Worm (Caenorhabditis elegans) whole organism, L1 larva: Measurements from ENCODE around the gene adm-4.

Source experiments
- C04F5.9 ChIP-seq: sonication (generic microtip); optimal IDR thresholded peaks from 2 replicates; lab custom pipeline; 2016; ENCODE audit warnings: missing genetic modification characterization, missing compliant biosample characterization
- C16A3.4 ChIP-seq: fragments of 150-350 bp; optimal IDR thresholded peaks from 2 replicates; lab custom pipeline; 2014; ENCODE audit warnings: missing biosample characterization, missing genetic modification characterization
- F16B12.6 ChIP-seq: fragments of 150-350 bp; optimal IDR thresholded peaks from 2 replicates; lab custom pipeline; 2014; ENCODE audit warnings: missing biosample characterization, missing genetic modification characterization
- Y116A8C.19 ChIP-seq: sonication (generic microtip); optimal IDR thresholded peaks from 2 replicates; lab custom pipeline; 2016; ENCODE audit warnings: missing compliant biosample characterization, missing genetic modification characterization, borderline replicate concordance
- aly-2 ChIP-seq: fragments of 150-350 bp; optimal IDR thresholded peaks from 2 replicates; lab custom pipeline; 2014; ENCODE audit warnings: missing biosample characterization, missing genetic modification characterization
- ama-1 ChIP-seq: fragments of 150-350 bp; optimal IDR thresholded peaks from 2 replicates; lab custom pipeline; 2014
- blmp-1 ChIP-seq: fragments of 150-350 bp; optimal IDR thresholded peaks from 2 replicates; lab custom pipeline; 2014; ENCODE audit warnings: missing biosample characterization, missing genetic modification characterization
- ceh-88 ChIP-seq: fragments of 200-800 bp; sonication (Bioruptor generic); IDR thresholded peaks from 2 replicates; pipeline ENCODE4 v1.3.6; 2022; ENCODE audit warnings: missing genetic modification characterization, missing compliant biosample characterization
- dsc-1 ChIP-seq: sonication (generic microtip); optimal IDR thresholded peaks from 2 replicates; lab custom pipeline; 2016; ENCODE audit warnings: mild to moderate bottlenecking, missing genetic modification characterization, missing compliant biosample characterization
- efl-1 ChIP-seq, 4 experiments: fragments of 150-350 bp; optimal IDR thresholded peaks in 3 of 4; peaks in 1 of 4; 1 replicate in 1 of 4; 2 replicates in 3 of 4; lab custom pipeline; 2014; ENCODE audit warnings: missing biosample characterization in 2 of 4, missing genetic modification characterization in 2 of 4, missing genetic modification reagents in 2 of 4
- egl-13 ChIP-seq: sonication (generic microtip); optimal IDR thresholded peaks from 2 replicates; lab custom pipeline; 2016; ENCODE audit warnings: missing genotype, missing genetic modification reagents, missing genetic modification characterization, missing compliant biosample characterization
- elt-3 ChIP-seq, 6 experiments: fragments of 150-350 bp in 1 of 6; sonication (generic microtip); optimal IDR thresholded peaks; 2 replicates each; lab custom pipeline; 2017 to 2018; ENCODE audit warnings: missing biosample characterization in 6 of 6, missing genetic modification characterization in 6 of 6, inconsistent platforms in 1 of 6
- ets-5 ChIP-seq: fragments of 200-800 bp; sonication (Bioruptor generic); IDR thresholded peaks from 2 replicates; pipeline ENCODE4 v1.3.6; 2022; ENCODE audit warnings: missing genetic modification characterization, missing compliant biosample characterization
- fkh-8 ChIP-seq: sonication (generic microtip); optimal IDR thresholded peaks from 2 replicates; lab custom pipeline; 2016; ENCODE audit warnings: mild to moderate bottlenecking, missing genetic modification characterization, missing compliant biosample characterization
- hlh-4 ChIP-seq: sonication (generic microtip); optimal IDR thresholded peaks from 2 replicates; lab custom pipeline; 2016; ENCODE audit warnings: mild to moderate bottlenecking, missing genetic modification characterization, missing compliant biosample characterization
- hpl-2 ChIP-seq: fragments of 150-350 bp; optimal IDR thresholded peaks from 2 replicates; lab custom pipeline; 2014; ENCODE audit warnings: missing biosample characterization, missing genetic modification reagents, missing genetic modification characterization
- irx-1 ChIP-seq: sonication (generic microtip); optimal IDR thresholded peaks from 2 replicates; lab custom pipeline; 2016; ENCODE audit warnings: missing genetic modification characterization, missing compliant biosample characterization
- isw-1 ChIP-seq: fragments of 200-800 bp; sonication (Bioruptor generic); IDR thresholded peaks from 2 replicates; pipeline ENCODE4 v1.3.6; 2022; ENCODE audit warnings: missing genetic modification characterization, missing compliant biosample characterization
- jun-1 ChIP-seq: fragments of 150-350 bp; optimal IDR thresholded peaks from 2 replicates; lab custom pipeline; 2014; ENCODE audit warnings: missing biosample characterization, missing genetic modification reagents, missing genetic modification characterization
- lin-14 ChIP-seq: fragments of 200-800 bp; sonication (Bioruptor generic); optimal IDR thresholded peaks from 2 replicates; lab custom pipeline; 2018; ENCODE audit warnings: mild to moderate bottlenecking, missing genetic modification characterization, moderate library complexity, missing compliant biosample characterization
- lin-15B ChIP-seq: fragments of 150-350 bp; sonication (generic microtip); optimal IDR thresholded peaks from 3 replicates; lab custom pipeline; 2014; ENCODE audit warnings: missing biosample characterization, missing genetic modification characterization
- lsy-2 ChIP-seq, 2 experiments: fragments of 150-350 bp; optimal IDR thresholded peaks; 2 replicates each; lab custom pipeline; 2014; ENCODE audit warnings: missing biosample characterization in 2 of 2, missing genetic modification characterization in 2 of 2
- nhr-20 ChIP-seq: sonication (generic microtip); optimal IDR thresholded peaks from 2 replicates; lab custom pipeline; 2016; ENCODE audit warnings: mild to moderate bottlenecking, missing genetic modification characterization, missing compliant biosample characterization
- nhr-47 ChIP-seq: sonication (generic microtip); optimal IDR thresholded peaks from 2 replicates; lab custom pipeline; 2016; ENCODE audit warnings: mild to moderate bottlenecking, missing genetic modification characterization, moderate library complexity, missing compliant biosample characterization
- nhr-90 ChIP-seq: sonication (generic microtip); optimal IDR thresholded peaks from 2 replicates; lab custom pipeline; 2016; ENCODE audit warnings: mild to moderate bottlenecking, missing genetic modification characterization, missing compliant biosample characterization; ENCODE audit not compliant: poor library complexity
- pag-3 ChIP-seq: sonication (generic microtip); optimal IDR thresholded peaks from 2 replicates; lab custom pipeline; 2017; ENCODE audit warnings: missing genetic modification characterization, mild to moderate bottlenecking, missing compliant biosample characterization, antibody characterized with exemption, borderline replicate concordance; ENCODE audit not compliant: insufficient read depth
- pax-3 ChIP-seq: fragments of 200-800 bp; sonication (Bioruptor generic); optimal IDR thresholded peaks from 2 replicates; lab custom pipeline; 2018; ENCODE audit warnings: mild to moderate bottlenecking, missing genetic modification characterization, moderate library complexity, missing compliant biosample characterization
- rnt-1 ChIP-seq: sonication (generic microtip); optimal IDR thresholded peaks from 2 replicates; lab custom pipeline; 2016; ENCODE audit warnings: mild to moderate bottlenecking, missing genetic modification characterization, moderate library complexity, missing compliant biosample characterization
- sox-4 ChIP-seq: sonication (generic microtip); optimal IDR thresholded peaks from 2 replicates; lab custom pipeline; 2016; ENCODE audit warnings: missing genetic modification characterization, missing compliant biosample characterization
- swsn-7 ChIP-seq: sonication (generic microtip); optimal IDR thresholded peaks from 2 replicates; lab custom pipeline; 2016; ENCODE audit warnings: missing genetic modification characterization, missing compliant biosample characterization
- unc-130 ChIP-seq: fragments of 150-350 bp; optimal IDR thresholded peaks from 2 replicates; lab custom pipeline; 2017; ENCODE audit warnings: missing biosample characterization, missing genetic modification characterization, inconsistent platforms
- unc-62 ChIP-seq: fragments of 150-350 bp; optimal IDR thresholded peaks from 2 replicates; lab custom pipeline; 2014; ENCODE audit warnings: missing biosample characterization, missing genetic modification reagents, missing genetic modification characterization
- vab-15 ChIP-seq: sonication (generic microtip); optimal IDR thresholded peaks from 2 replicates; lab custom pipeline; 2017; ENCODE audit warnings: missing genotype, mild to moderate bottlenecking, missing genetic modification characterization, missing compliant biosample characterization
- xbp-1 ChIP-seq: sonication (generic microtip); optimal IDR thresholded peaks from 2 replicates; lab custom pipeline; 2016; ENCODE audit warnings: missing genetic modification characterization, missing compliant biosample characterization
- ztf-4 ChIP-seq: fragments of 150-350 bp; optimal IDR thresholded peaks from 2 replicates; lab custom pipeline; 2014; ENCODE audit warnings: missing biosample characterization, missing genetic modification characterization

adm-4 gene

ce11 chrX:7842241-7842640, 44.1 kb upstream of the adm-4 start, which contains the start of gene idpp-11:
Gene idpp-11, plus strand, starts transcription at chrX:7842541.
- no peak for TF ChIP-seq jun-1 (tag; lab: Kevin White, UChicago)
- TF ChIP-seq efl-1 (optimal IDR thresholded peaks at IDR 0.05; lab: Kevin White, UChicago) = no peak
- TF ChIP-seq efl-1 (GFP tag; optimal IDR thresholded peaks at IDR 0.05 in 1 of 2; lab: Kevin White, UChicago) = no peak
- no peak for TF ChIP-seq ceh-88 (GFP tag; lab: Robert Waterston, UW)
- TF ChIP-seq dsc-1 = no peak
- no peak for TF ChIP-seq Y116A8C.19 (tag; lab: Kevin White, UChicago)
- TF ChIP-seq C16A3.4 (tag; lab: Kevin White, UChicago) = no peak
- TF ChIP-seq vab-15 (tag; lab: Kevin White, UChicago) = no peak
- TF ChIP-seq hlh-4 (tag; lab: Kevin White, UChicago) = no peak
- no peak for TF ChIP-seq unc-62
- TF ChIP-seq xbp-1 = no peak
- TF ChIP-seq aly-2 (tag; lab: Kevin White, UChicago) = no peak
- no peak for TF ChIP-seq isw-1
- no peak for TF ChIP-seq lsy-2 (tag; optimal IDR thresholded peaks at IDR 0.05; lab: Kevin White, UChicago)
- TF ChIP-seq lin-15B = no peak
- TF ChIP-seq lin-14 (GFP tag; lab: Kevin White, UChicago) = no peak
- TF ChIP-seq pag-3 (tag; lab: Kevin White, UChicago) = no peak
- TF ChIP-seq ama-1 (lab: Kevin White, UChicago) = no peak
- TF ChIP-seq ztf-4 (tag; lab: Kevin White, UChicago) = no peak

DNA sequence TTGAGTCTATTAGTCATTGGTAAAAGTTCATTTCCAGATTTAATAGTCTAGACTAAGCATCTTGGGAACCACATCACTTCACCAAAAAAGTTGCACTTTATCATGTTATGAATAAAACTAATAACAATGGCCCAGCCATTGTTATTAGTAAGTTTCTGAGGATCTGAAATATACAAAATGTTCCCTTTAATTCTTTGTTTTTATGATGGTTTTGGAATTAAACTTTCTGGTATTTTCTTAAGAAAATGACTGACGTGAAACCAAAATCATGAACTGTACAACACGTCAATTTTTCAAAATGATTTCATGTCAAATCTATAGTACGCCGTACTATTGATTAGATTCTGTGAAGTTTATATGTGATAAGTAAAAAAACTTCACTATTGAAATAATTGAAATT, 41.9 kb upstream of the adm-4 start:
- TF ChIP-seq xbp-1 = no peak
- no peak for TF ChIP-seq C16A3.4 (tag; lab: Kevin White, UChicago)
- TF ChIP-seq nhr-90 (tag; lab: Kevin White, UChicago) = no peak
- no peak for TF ChIP-seq F16B12.6

DNA sequence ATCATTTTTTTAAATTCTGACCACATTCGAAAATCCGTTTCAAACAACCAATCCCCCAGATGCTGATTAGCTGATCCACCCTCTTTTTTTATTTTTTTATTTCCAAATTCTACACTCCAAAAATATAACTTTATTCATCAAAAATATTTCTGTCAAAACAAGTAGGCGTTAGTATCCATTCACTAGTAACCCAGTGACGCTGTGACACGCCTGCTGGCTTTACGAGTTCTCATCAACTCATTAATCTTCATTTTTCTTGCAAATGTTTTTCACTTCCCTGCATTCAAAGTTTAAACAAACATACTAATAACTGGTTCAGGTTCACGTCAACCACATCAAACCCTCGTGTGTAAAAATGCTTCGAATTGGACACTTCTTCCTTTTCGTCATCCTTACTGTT, 40.5 kb upstream of the adm-4 start, which contains the start of gene nlp-101:
nlp-101 (plus strand) TSS at position 301 of the 400 bp plus-strand sequence.
- TF ChIP-seq sox-4 (tag; lab: Kevin White, UChicago) (no peak), C04F5.9 (tag; lab: Kevin White, UChicago) (no peak), blmp-1 (tag; lab: Kevin White, UChicago) (no peak), egl-13 (tag; lab: Kevin White, UChicago) (no peak), irx-1 (tag; lab: Kevin White, UChicago) (no peak), pag-3 (tag; lab: Kevin White, UChicago) (no peak), dsc-1 (no peak), rnt-1 (tag; lab: Kevin White, UChicago) (no peak), fkh-8 (tag; lab: Kevin White, UChicago) (no peak), unc-130 (no peak), vab-15 (tag; lab: Kevin White, UChicago) (no peak)

ce11 chrX:7834117-7834516, 36.0 kb upstream of the adm-4 start, which contains the start of gene sul-3:
Gene sul-3, minus strand, starts transcription at chrX:7834217.
- TF ChIP-seq nhr-47 (tag; lab: Kevin White, UChicago) (no peak), lin-14 (GFP tag; lab: Kevin White, UChicago) (no peak)

DNA sequence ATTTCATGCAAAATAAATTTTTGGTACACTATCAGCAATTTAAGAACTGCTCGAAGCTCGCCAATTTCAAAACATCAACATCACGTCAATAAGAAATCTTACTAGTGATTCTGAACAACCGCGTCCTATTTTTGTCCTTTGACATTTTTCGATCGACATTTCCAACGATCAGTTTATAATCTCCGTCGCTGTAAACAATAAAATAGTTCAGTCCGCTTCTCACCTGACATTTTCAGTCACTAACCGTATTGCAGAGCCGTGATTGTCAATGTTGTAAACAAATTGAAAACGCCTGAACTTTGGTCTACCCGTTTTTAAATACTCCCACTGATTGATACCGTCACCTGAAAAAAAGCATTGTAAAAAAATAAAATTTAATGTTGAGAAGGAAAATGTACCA, 29.9 kb upstream of the adm-4 start:
- TF ChIP-seq ets-5 (no peak), elt-3 (tag; optimal IDR thresholded peaks at IDR 0.05; lab: Kevin White, UChicago) (no peak), swsn-7 (tag; lab: Kevin White, UChicago) (no peak), nhr-20 (tag; lab: Kevin White, UChicago) (no peak), pax-3 (tag; lab: Kevin White, UChicago) (no peak), hpl-2 (GFP tag; lab: Kevin White, UChicago) (no peak), vab-15 (tag; lab: Kevin White, UChicago) (no peak), aly-2 (tag; lab: Kevin White, UChicago) (no peak), jun-1 (tag; lab: Kevin White, UChicago) (no peak)
